Worm (Caenorhabditis elegans): ENCODE measurements around the gene prk-2.

Gene prk-2

ce11 chrIII:3370054-3370453, at the start of gene prk-2 (continued):
- TF ChIP-seq fos-1 (tag; optimal IDR thresholded peaks at IDR 0.05) = no peak
- no peak for TF ChIP-seq F49E8.2 (tag; optimal IDR thresholded peaks at IDR 0.05; ENCODE audit: borderline replicate concordance)
- no peak for TF ChIP-seq lin-13 (GFP tag; optimal IDR thresholded peaks at IDR 0.05)
- TF ChIP-seq attf-4 (tag; optimal IDR thresholded peaks at IDR 0.05) = no peak
- no peak for TF ChIP-seq vab-7 (GFP tag; IDR thresholded peaks at IDR 0.05)
- TF ChIP-seq ztf-7 (tag; optimal IDR thresholded peaks at IDR 0.05) = no peak
- no peak for TF ChIP-seq jun-1 (tag; optimal IDR thresholded peaks at IDR 0.05)
- no peak for TF ChIP-seq spr-1 (tag; optimal IDR thresholded peaks at IDR 0.05)
- TF ChIP-seq ceh-82 (tag; optimal IDR thresholded peaks at IDR 0.05) = no peak
- peak; percentile 81 for TF ChIP-seq pqm-1 (tag; optimal IDR thresholded peaks at IDR 0.05)
- TF ChIP-seq nhr-77 (tag; optimal IDR thresholded peaks at IDR 0.05) = no peak
- no peak for TF ChIP-seq hmg-1.1 (GFP tag; IDR thresholded peaks at IDR 0.05)
- no peak for TF ChIP-seq dmd-9 (GFP tag; IDR thresholded peaks at IDR 0.05)
- TF ChIP-seq unc-130 (GFP tag; optimal IDR thresholded peaks at IDR 0.05) = no peak
- TF ChIP-seq mxl-3 (GFP tag; optimal IDR thresholded peaks at IDR 0.05) = no peak
- TF ChIP-seq spr-3 (GFP tag; optimal IDR thresholded peaks at IDR 0.05) = no peak
- TF ChIP-seq dve-1 (tag; optimal IDR thresholded peaks at IDR 0.05; ENCODE audit: insufficient read depth) = peak; percentile 85
- no peak for TF ChIP-seq mdl-1 (tag; optimal IDR thresholded peaks at IDR 0.05)
- TF ChIP-seq madf-5 (GFP tag; IDR thresholded peaks at IDR 0.05) = no peak
- no peak for TF ChIP-seq saeg-2 (GFP tag; IDR thresholded peaks at IDR 0.05)
- TF ChIP-seq F26F4.8 (GFP tag; conservative IDR thresholded peaks at IDR 0.05) = no peak
- peak in 1 of 2 experiments; percentile 1 for TF ChIP-seq lsy-2 (tag; optimal IDR thresholded peaks at IDR 0.05)
- TF ChIP-seq ces-1 (GFP tag; optimal IDR thresholded peaks at IDR 0.05) = no peak
- TF ChIP-seq skn-1 (tag; optimal IDR thresholded peaks at IDR 0.05) = no peak
- peak; percentile 96 for TF ChIP-seq dmd-6 (GFP tag; IDR thresholded peaks at IDR 0.05)
- no peak for TF ChIP-seq nhr-25 (tag; optimal IDR thresholded peaks at IDR 0.05; ENCODE audit: borderline replicate concordance, insufficient read depth)
- no peak for TF ChIP-seq mxl-2 (GFP tag; conservative IDR thresholded peaks at IDR 0.05)
- no peak for TF ChIP-seq lir-3 (tag; optimal IDR thresholded peaks at IDR 0.05)
- no peak for TF ChIP-seq Y48G9A.11 (GFP tag; IDR thresholded peaks at IDR 0.05)
- TF ChIP-seq D1046.2 (GFP tag; IDR thresholded peaks at IDR 0.05) = no peak
- no peak for TF ChIP-seq ceh-44 (GFP tag; IDR thresholded peaks at IDR 0.05)
- no peak for TF ChIP-seq T26A8.4 (GFP tag; IDR thresholded peaks at IDR 0.05)
- no peak for TF ChIP-seq set-16 (GFP tag; IDR thresholded peaks at IDR 0.05)
- no peak for TF ChIP-seq unc-62 (GFP tag; optimal IDR thresholded peaks at IDR 0.05 in 1 of 2)
- TF ChIP-seq unc-62 (tag; optimal IDR thresholded peaks at IDR 0.05) = no peak
- no peak for TF ChIP-seq ceh-28 (tag; optimal IDR thresholded peaks at IDR 0.05)
- no peak for TF ChIP-seq ama-1 (optimal IDR thresholded peaks at IDR 0.05)
- no peak for TF ChIP-seq nhr-111 (GFP tag; optimal IDR thresholded peaks at IDR 0.05)
- peak; percentile 72; the same call in 1 of the 2 replicates for TF ChIP-seq php-3 (GFP tag; IDR thresholded peaks at IDR 0.05)
- TF ChIP-seq nhr-41 (GFP tag; IDR thresholded peaks at IDR 0.05) = no peak
- peak; percentile 65; the same call in 1 of the 2 replicates for TF ChIP-seq lin-1 (GFP tag; IDR thresholded peaks at IDR 0.05)
- no peak for TF ChIP-seq F37D6.2 (tag; optimal IDR thresholded peaks at IDR 0.05)
- no peak for TF ChIP-seq Y5F2A.4 (GFP tag; optimal IDR thresholded peaks at IDR 0.05)
- no peak for TF ChIP-seq ceh-20 (GFP tag; IDR thresholded peaks at IDR 0.05)
- no peak for TF ChIP-seq lim-7 (GFP tag; IDR thresholded peaks at IDR 0.05)
- no peak for TF ChIP-seq lin-29 (GFP tag; IDR thresholded peaks at IDR 0.05)
- no peak for TF ChIP-seq nhr-237 (tag; optimal IDR thresholded peaks at IDR 0.05)
- TF ChIP-seq gei-8 (GFP tag; optimal IDR thresholded peaks at IDR 0.05) = no peak
- peak; percentile 9 for TF ChIP-seq nhr-48 (tag; optimal IDR thresholded peaks at IDR 0.05)
- TF ChIP-seq ceh-32 (tag; optimal IDR thresholded peaks at IDR 0.05; ENCODE audit: poor library complexity) = no peak
- TF ChIP-seq daf-8 (GFP tag; IDR thresholded peaks at IDR 0.05) = no peak
- peak; percentile 85; the same call in 1 of the 2 replicates for TF ChIP-seq tra-1 (GFP tag; IDR thresholded peaks at IDR 0.05)
